Worm (Caenorhabditis elegans) whole organism, young adult: ENCODE data around the gene R02F11.12.

Source experiments
- C17E4.6 ChIP-seq: fragments of 200-800 bp; sonication (Bioruptor generic); IDR thresholded peaks from 2 replicates; pipeline ENCODE4 v1.3.6; 2022; ENCODE audit warnings: missing genetic modification reagents, missing genetic modification characterization, missing compliant biosample characterization
- ZK185.1 ChIP-seq: sonication (generic microtip); optimal IDR thresholded peaks from 2 replicates; lab custom pipeline; 2016; ENCODE audit warnings: mild to moderate bottlenecking, missing genetic modification characterization, missing compliant biosample characterization; ENCODE audit not compliant: poor library complexity, severe bottlenecking
- egl-18 ChIP-seq: fragments of 200-800 bp; sonication (Bioruptor generic); IDR thresholded peaks from 2 replicates; pipeline ENCODE4 v1.3.6; 2022; ENCODE audit warnings: missing genetic modification reagents, missing genetic modification characterization, missing compliant biosample characterization
- fkh-3 ChIP-seq: sonication (generic microtip); optimal IDR thresholded peaks from 2 replicates; lab custom pipeline; 2016; ENCODE audit warnings: mild to moderate bottlenecking, missing genetic modification characterization, missing compliant biosample characterization
- hsf-1 ChIP-seq: fragments of 200-800 bp; sonication (Bioruptor generic); IDR thresholded peaks from 2 replicates; pipeline ENCODE4 v1.3.6; 2022; ENCODE audit warnings: missing genetic modification reagents, missing genetic modification characterization, missing compliant biosample characterization
- madf-8 ChIP-seq: fragments of 200-800 bp; sonication (Bioruptor generic); conservative IDR thresholded peaks from 2 replicates; pipeline ENCODE4 v1.3.6; 2022; ENCODE audit warnings: missing genetic modification reagents, missing genetic modification characterization, missing compliant biosample characterization
- nhr-90 ChIP-seq: sonication (generic microtip); optimal IDR thresholded peaks from 2 replicates; lab custom pipeline; 2016; ENCODE audit warnings: missing genotype, mild to moderate bottlenecking, missing genetic modification characterization, missing compliant biosample characterization
- tbx-9 ChIP-seq: sonication (generic microtip); optimal IDR thresholded peaks from 2 replicates; lab custom pipeline; 2016; ENCODE audit warnings: borderline replicate concordance, missing genetic modification characterization, inconsistent platforms, missing compliant biosample characterization
- ztf-22 ChIP-seq: fragments of 200-800 bp; sonication (Bioruptor generic); optimal IDR thresholded peaks from 2 replicates; lab custom pipeline; 2018; ENCODE audit warnings: mild to moderate bottlenecking, missing genetic modification characterization, moderate library complexity, missing compliant biosample characterization

DNA sequence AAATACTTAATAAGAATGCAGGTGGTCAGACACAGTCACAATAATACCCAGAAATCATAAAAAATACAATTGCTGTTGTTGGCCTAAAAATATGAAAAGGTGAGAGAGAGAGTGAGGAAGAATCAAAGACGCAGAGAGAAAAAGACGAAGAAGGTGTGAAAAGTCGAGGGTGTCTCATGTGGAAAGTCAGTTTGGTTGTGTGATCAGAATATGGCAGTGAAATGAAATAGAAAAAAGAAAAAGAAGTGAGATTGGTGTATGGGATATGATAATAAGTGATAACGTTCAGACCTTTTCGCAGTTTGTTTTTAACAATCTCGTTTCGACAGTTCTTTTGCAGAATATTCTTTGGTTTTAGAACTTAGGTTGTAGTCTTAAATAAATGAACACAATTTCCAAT, 16.4 kb downstream of the R02F11.12 start:
- no peak for TF ChIP-seq tbx-9 (tag; lab: Kevin White, UChicago)
- TF ChIP-seq nhr-90 (tag; lab: Kevin White, UChicago): no peak
- no peak for TF ChIP-seq egl-18 (GFP tag; lab: Robert Waterston, UW)
- TF ChIP-seq ZK185.1 (tag; lab: Kevin White, UChicago): no peak
- TF ChIP-seq madf-8 (GFP tag; lab: Robert Waterston, UW): no peak
- TF ChIP-seq fkh-3 (tag; lab: Kevin White, UChicago): no peak
- TF ChIP-seq ztf-22 (GFP tag; lab: Kevin White, UChicago): no peak
- TF ChIP-seq hsf-1 (GFP tag; lab: Robert Waterston, UW): no peak
- no peak for TF ChIP-seq C17E4.6 (GFP tag; lab: Robert Waterston, UW)
